Fruit fly (Drosophila melanogaster) whole organism, embryonic: ENCODE measurements around the gene RpS15Aa.

Source experiments
- C15 ChIP-seq: fragments of 200-800 bp; sonication (Bioruptor generic); IDR thresholded peaks from 3 replicates; pipeline ENCODE4 v1.3.6; 2022; ENCODE audit warnings: missing biosample characterization, missing genetic modification characterization
- CG10267 ChIP-seq: fragments of 200-800 bp; sonication (Bioruptor generic); optimal IDR thresholded peaks from 2 replicates; lab custom pipeline; 2018; ENCODE audit warnings: missing biosample characterization, mild to moderate bottlenecking, missing genetic modification characterization, moderate library complexity
- CG10321 ChIP-seq: fragments of 200-800 bp; sonication (Bioruptor generic); IDR thresholded peaks from 2 replicates; pipeline ENCODE4 v1.3.6; 2022; ENCODE audit warnings: missing biosample characterization, missing genetic modification characterization
- CG10979 ChIP-seq: fragments of 200-800 bp; sonication (Bioruptor generic); optimal IDR thresholded peaks from 2 replicates; lab custom pipeline; 2018; ENCODE audit warnings: missing biosample characterization, mild to moderate bottlenecking, missing genetic modification characterization, moderate library complexity
- CG11398 ChIP-seq: fragments of 200-800 bp; sonication (Bioruptor generic); optimal IDR thresholded peaks from 2 replicates; lab custom pipeline; 2016; ENCODE audit warnings: missing biosample characterization, missing genetic modification characterization
- CG14860 ChIP-seq: fragments of 200-800 bp; sonication (Bioruptor generic); IDR thresholded peaks from 3 replicates; pipeline ENCODE4 v1.3.6; 2022; ENCODE audit warnings: missing biosample characterization, missing genetic modification characterization; ENCODE audit not compliant: partially characterized antibody
- CG17359 ChIP-seq: fragments of 200-800 bp; sonication (Bioruptor generic); optimal IDR thresholded peaks from 3 replicates; lab custom pipeline; 2018; ENCODE audit warnings: missing biosample characterization, mild to moderate bottlenecking, missing genetic modification characterization, moderate library complexity
- CG18011 ChIP-seq: fragments of 200-800 bp; sonication (Bioruptor generic); optimal IDR thresholded peaks from 2 replicates; lab custom pipeline; 2017; ENCODE audit warnings: missing biosample characterization, missing genetic modification characterization, mild to moderate bottlenecking, moderate library complexity, missing genotype
- CG18764 ChIP-seq: fragments of 200-800 bp; sonication (Bioruptor generic); optimal IDR thresholded peaks from 3 replicates; lab custom pipeline; 2016; ENCODE audit warnings: missing biosample characterization, missing genetic modification characterization
- CG3163 ChIP-seq: fragments of 200-800 bp; sonication (Bioruptor generic); optimal IDR thresholded peaks from 3 replicates; lab custom pipeline; 2016; ENCODE audit warnings: missing biosample characterization, missing genetic modification characterization
- CG32532 ChIP-seq: fragments of 200-800 bp; sonication (Bioruptor generic); IDR thresholded peaks from 2 replicates; pipeline ENCODE4 v1.3.6; 2022; ENCODE audit warnings: missing biosample characterization, missing genetic modification characterization
- CG3995 ChIP-seq: fragments of 200-800 bp; sonication (Bioruptor generic); optimal IDR thresholded peaks from 3 replicates; lab custom pipeline; 2016; ENCODE audit warnings: missing biosample characterization, missing genetic modification characterization
- CG5180 ChIP-seq: fragments of 200-800 bp; sonication (Bioruptor generic); optimal IDR thresholded peaks from 3 replicates; lab custom pipeline; 2017; ENCODE audit warnings: missing biosample characterization, missing genetic modification characterization, mild to moderate bottlenecking, moderate library complexity, missing genetic modification reagents
- CG6654 ChIP-seq: fragments of 200-800 bp; sonication (Bioruptor generic); optimal IDR thresholded peaks from 2 replicates; lab custom pipeline; 2017; ENCODE audit warnings: missing biosample characterization, mild to moderate bottlenecking, missing genetic modification characterization
- CG8281 ChIP-seq: fragments of 200-800 bp; sonication (Bioruptor generic); optimal IDR thresholded peaks from 2 replicates; lab custom pipeline; 2018; ENCODE audit warnings: missing biosample characterization, mild to moderate bottlenecking, missing genetic modification characterization, moderate library complexity
- CG9932 ChIP-seq: fragments of 200-800 bp; sonication (Bioruptor generic); IDR thresholded peaks from 2 replicates; pipeline ENCODE4 v1.3.6; 2022; ENCODE audit warnings: missing biosample characterization, missing genetic modification characterization
- CkIIα-i1 ChIP-seq: fragments of 200-800 bp; sonication (Bioruptor generic); IDR thresholded peaks from 2 replicates; pipeline ENCODE4 v1.3.6; 2022; ENCODE audit warnings: missing biosample characterization, missing genetic modification characterization
- HLH4C ChIP-seq: fragments of 200-800 bp; sonication (Bioruptor generic); IDR thresholded peaks from 3 replicates; pipeline ENCODE4 v1.3.6; 2022; ENCODE audit warnings: missing biosample characterization, missing genetic modification characterization; ENCODE audit not compliant: partially characterized antibody
- Hr78 ChIP-seq, 2 experiments: fragments of 200-800 bp in 1 of 2; fragments of >200 bp in 1 of 2; sonication (Bioruptor generic) in 1 of 2; optimal IDR thresholded peaks; 2 replicates each; lab custom pipeline; 2017 to 2019; ENCODE audit warnings: missing biosample characterization in 2 of 2, missing genetic modification characterization in 2 of 2, mild to moderate bottlenecking in 1 of 2, moderate library complexity in 1 of 2
- Hsf ChIP-seq: fragments of 200-800 bp; sonication (Bioruptor generic); optimal IDR thresholded peaks from 3 replicates; lab custom pipeline; 2016; ENCODE audit warnings: missing biosample characterization, missing genetic modification characterization
- Lpt ChIP-seq: fragments of >200 bp; optimal IDR thresholded peaks from 2 replicates; lab custom pipeline; 2018; ENCODE audit warnings: missing biosample characterization, missing genetic modification characterization
- Meics ChIP-seq: fragments of 200-800 bp; sonication (Bioruptor generic); optimal IDR thresholded peaks from 2 replicates; lab custom pipeline; 2017; ENCODE audit warnings: missing biosample characterization, mild to moderate bottlenecking, missing genetic modification characterization
- NFAT ChIP-seq: fragments of 200-800 bp; sonication (Bioruptor generic); IDR thresholded peaks from 2 replicates; pipeline ENCODE4 v1.3.6; 2022; ENCODE audit warnings: missing biosample characterization, missing genetic modification characterization
- Pdp1 ChIP-seq, 2 experiments: fragments of 200-800 bp; sonication (Bioruptor generic); optimal IDR thresholded peaks; 3 replicates each; lab custom pipeline; 2016; ENCODE audit warnings: missing biosample characterization in 2 of 2, missing genetic modification characterization in 2 of 2, mild to moderate bottlenecking in 1 of 2, moderate library complexity in 1 of 2
- Usf ChIP-seq: fragments of 200-800 bp; sonication (Bioruptor generic); optimal IDR thresholded peaks from 2 replicates; lab custom pipeline; 2017; ENCODE audit warnings: missing genotype, missing biosample characterization, missing genetic modification characterization
- ap ChIP-seq: fragments of 200-800 bp; sonication (Bioruptor generic); IDR thresholded peaks from 2 replicates; pipeline ENCODE4 v1.3.6; 2022; ENCODE audit warnings: missing biosample characterization, missing genetic modification characterization
- ash1 ChIP-seq: fragments of 200-800 bp; sonication (Bioruptor generic); optimal IDR thresholded peaks from 2 replicates; lab custom pipeline; 2018; ENCODE audit warnings: missing biosample characterization, mild to moderate bottlenecking, missing genetic modification characterization
- cg ChIP-seq: fragments of 200-800 bp; sonication (Bioruptor generic); optimal IDR thresholded peaks from 3 replicates; lab custom pipeline; 2019; ENCODE audit warnings: missing biosample characterization, mild to moderate bottlenecking, missing genetic modification characterization, moderate library complexity
- dan ChIP-seq: fragments of 200-800 bp; sonication (Bioruptor generic); IDR thresholded peaks from 2 replicates; pipeline ENCODE4 v1.3.6; 2022; ENCODE audit warnings: missing biosample characterization, missing genetic modification characterization
- dysf ChIP-seq: fragments of 200-800 bp; sonication (Bioruptor generic); IDR thresholded peaks from 3 replicates; pipeline ENCODE4 v1.3.6; 2022; ENCODE audit warnings: missing biosample characterization, missing genetic modification characterization
- exex ChIP-seq: fragments of 200-800 bp; sonication (Bioruptor generic); optimal IDR thresholded peaks from 4 replicates; lab custom pipeline; 2018; ENCODE audit warnings: missing biosample characterization, mild to moderate bottlenecking, missing genetic modification characterization, moderate library complexity
- hth ChIP-seq: fragments of >200 bp; optimal IDR thresholded peaks from 2 replicates; lab custom pipeline; 2017; ENCODE audit warnings: inconsistent platforms
- knrl ChIP-seq: fragments of 200-800 bp; sonication (Bioruptor generic); IDR thresholded peaks from 3 replicates; pipeline ENCODE4 v1.3.6; 2022; ENCODE audit warnings: missing biosample characterization, missing genetic modification characterization; ENCODE audit not compliant: partially characterized antibody
- lab ChIP-seq: fragments of 200-800 bp; sonication (Bioruptor generic); optimal IDR thresholded peaks from 3 replicates; lab custom pipeline; 2017; ENCODE audit warnings: missing biosample characterization, missing genetic modification characterization, mild to moderate bottlenecking, moderate library complexity, missing genetic modification reagents
- mam ChIP-seq: fragments of 200-800 bp; sonication (Bioruptor generic); optimal IDR thresholded peaks from 3 replicates; lab custom pipeline; 2016; ENCODE audit warnings: missing biosample characterization, missing genetic modification characterization
- nerfin-2 ChIP-seq: fragments of 200-800 bp; sonication (Bioruptor generic); IDR thresholded peaks from 2 replicates; pipeline ENCODE4 v1.3.6; 2022; ENCODE audit warnings: missing biosample characterization, missing genetic modification characterization; ENCODE audit not compliant: partially characterized antibody
- pan ChIP-seq, 4 experiments: fragments of >200 bp in 3 of 4; fragments of 200-800 bp in 1 of 4; sonication (Bioruptor generic) in 1 of 4; optimal IDR thresholded peaks in 3 of 4; IDR thresholded peaks in 1 of 4; 2 replicates each; pipeline versions ENCODE4 v1.3.6 to Lab custom; 2017 to 2022; ENCODE audit warnings: missing biosample characterization in 2 of 4, missing genetic modification characterization in 2 of 4, mixed read lengths in 1 of 4
- pfk ChIP-seq: fragments of 200-800 bp; sonication (Bioruptor generic); optimal IDR thresholded peaks from 2 replicates; lab custom pipeline; 2018; ENCODE audit warnings: missing biosample characterization, mild to moderate bottlenecking, missing genetic modification characterization, moderate library complexity
- phol ChIP-seq: fragments of 200-800 bp; sonication (Bioruptor generic); optimal IDR thresholded peaks from 3 replicates; lab custom pipeline; 2018; ENCODE audit warnings: missing biosample characterization, mild to moderate bottlenecking, missing genetic modification characterization, moderate library complexity
- prd ChIP-seq, 3 experiments: fragments of >200 bp in 2 of 3; fragments of 200-800 bp in 1 of 3; sonication (Bioruptor generic) in 1 of 3; optimal IDR thresholded peaks in 2 of 3; IDR thresholded peaks in 1 of 3; 2 replicates in 2 of 3; 3 replicates in 1 of 3; pipeline versions ENCODE4 v1.3.6 to Lab custom; 2017 to 2022; ENCODE audit warnings: missing biosample characterization in 1 of 3, missing genetic modification characterization in 1 of 3
- sd ChIP-seq: fragments of 200-800 bp; sonication (Bioruptor generic); optimal IDR thresholded peaks from 3 replicates; lab custom pipeline; 2018; ENCODE audit warnings: missing biosample characterization, mild to moderate bottlenecking, missing genetic modification characterization, moderate library complexity
- shn ChIP-seq: fragments of 200-800 bp; sonication (Bioruptor generic); optimal IDR thresholded peaks from 3 replicates; lab custom pipeline; 2016; ENCODE audit warnings: missing biosample characterization, missing genetic modification characterization
- sima ChIP-seq: fragments of 200-800 bp; sonication (Bioruptor generic); optimal IDR thresholded peaks from 2 replicates; lab custom pipeline; 2016; ENCODE audit warnings: missing biosample characterization, missing genetic modification characterization
- stc ChIP-seq: fragments of 200-800 bp; sonication (Bioruptor generic); IDR thresholded peaks from 2 replicates; pipeline ENCODE4 v1.3.6; 2022; ENCODE audit warnings: missing biosample characterization, missing genetic modification characterization
- tin ChIP-seq: fragments of 200-800 bp; sonication (Bioruptor generic); optimal IDR thresholded peaks from 3 replicates; lab custom pipeline; 2016; ENCODE audit warnings: missing biosample characterization, missing genetic modification characterization
- unc-4 ChIP-seq: fragments of 200-800 bp; sonication (Bioruptor generic); IDR thresholded peaks from 2 replicates; pipeline ENCODE4 v1.3.6; 2022; ENCODE audit warnings: missing biosample characterization, missing genetic modification characterization; ENCODE audit not compliant: partially characterized antibody
- usp ChIP-seq: fragments of >200 bp; optimal IDR thresholded peaks from 2 replicates; lab custom pipeline; 2017; ENCODE audit warnings: missing biosample characterization, missing genetic modification characterization
- zen ChIP-seq: fragments of 200-800 bp; sonication (Bioruptor generic); optimal IDR thresholded peaks from 3 replicates; lab custom pipeline; 2018; ENCODE audit warnings: missing biosample characterization, mild to moderate bottlenecking, missing genetic modification characterization, moderate library complexity

RpS15Aa gene

dm6 chrX:13338113-13338512 is 608 bp upstream of the RpS15Aa start, which contains the start of gene CG15747 (continued):
- TF ChIP-seq CG18764 (GFP tag; lab: Kevin White, UChicago): no peak
- no peak for TF ChIP-seq zen
- no peak for TF ChIP-seq Hr78 (GFP tag; optimal IDR thresholded peaks at IDR 0.05; lab: Kevin White, UChicago)
- no peak for TF ChIP-seq Usf (GFP tag; lab: Kevin White, UChicago)
- no peak for TF ChIP-seq stc (GFP tag; lab: Robert Waterston, UW)
- TF ChIP-seq C15 (GFP tag; lab: Robert Waterston, UW): no peak
- TF ChIP-seq sima (GFP tag; lab: Kevin White, UChicago): no peak
- peak; percentile 4 for TF ChIP-seq phol (tag; lab: Kevin White, UChicago)
- TF ChIP-seq tin: no peak
- TF ChIP-seq cg (GFP tag; lab: Kevin White, UChicago): no peak
- no peak for TF ChIP-seq nerfin-2 (GFP tag; lab: Robert Waterston, UW)
- no peak for TF ChIP-seq hth (lab: Kevin White, UChicago)
- TF ChIP-seq ap: no peak
- TF ChIP-seq Meics: no peak
- TF ChIP-seq dan (GFP tag; lab: Robert Waterston, UW): no peak
- TF ChIP-seq CG14860 (GFP tag; lab: Robert Waterston, UW): no peak
- TF ChIP-seq CG10321: no peak
- TF ChIP-seq CG3995 (GFP tag; lab: Kevin White, UChicago): peak; percentile 8
- TF ChIP-seq mam (GFP tag; lab: Kevin White, UChicago): no peak

dm6 chrX:13334434-13335146 is 2.9 kb downstream of the RpS15Aa start:
- TF ChIP-seq usp (GFP tag; lab: Kevin White, UChicago) (no peak), CG10979 (tag; lab: Kevin White, UChicago) (peak; percentile 5), unc-4 (no peak), ash1 (GFP tag; lab: Kevin White, UChicago) (no peak), CG5180 (no peak), CG6654 (no peak), pan (optimal IDR thresholded peaks at IDR 0.05; lab: Kevin White, UChicago) (no peak), pan (GFP tag; optimal IDR thresholded peaks at IDR 0.05 in 1 of 2, IDR thresholded peaks at IDR 0.05 in 1 of 2) (peak in 1 of 2 experiments; percentile 23), CG10267 (tag; lab: Kevin White, UChicago) (peak; percentile 95), Lpt (GFP tag; lab: Kevin White, UChicago) (no peak), CG17359 (tag; lab: Kevin White, UChicago) (peak; percentile 20), Pdp1 (GFP tag; optimal IDR thresholded peaks at IDR 0.05; lab: Kevin White, UChicago) (peak; percentile 29 to 86), HLH4C (GFP tag; lab: Robert Waterston, UW) (no peak), CG32532 (GFP tag; lab: Robert Waterston, UW) (no peak), CG9932 (GFP tag; lab: Robert Waterston, UW) (peak; percentile 70), Hsf (GFP tag; lab: Kevin White, UChicago) (peak; percentile 10), sd (tag; lab: Kevin White, UChicago) (peak; percentile 86), prd (optimal IDR thresholded peaks at IDR 0.05; lab: Kevin White, UChicago) (no peak), prd (GFP tag; IDR thresholded peaks at IDR 0.05; lab: Robert Waterston, UW) (no peak), dysf (GFP tag; lab: Robert Waterston, UW) (no peak), CG3163 (GFP tag; lab: Kevin White, UChicago) (peak; percentile 31), CkIIα-i1 (GFP tag; lab: Robert Waterston, UW) (no peak), CG8281 (no peak), NFAT (GFP tag; lab: Robert Waterston, UW) (peak; percentile 9; the same call in 1 of the 2 replicates), pfk (GFP tag; lab: Kevin White, UChicago) (no peak), CG18011 (GFP tag; lab: Kevin White, UChicago) (peak; percentile 23), exex (tag; lab: Kevin White, UChicago) (peak; percentile 90), knrl (GFP tag; lab: Robert Waterston, UW) (no peak), shn (GFP tag; lab: Kevin White, UChicago) (peak; percentile 54), lab (GFP tag; lab: Kevin White, UChicago) (peak; percentile 95), CG11398 (GFP tag; lab: Kevin White, UChicago) (peak; percentile 52)
